Worm (Caenorhabditis elegans) whole organism, L4 larva: ENCODE measurements around the gene F10D2.16.

Source experiments
- F10B5.3 ChIP-seq: sonication (generic microtip); optimal IDR thresholded peaks from 2 replicates; lab custom pipeline; 2016; ENCODE audit warnings: mild to moderate bottlenecking, missing genetic modification characterization, missing compliant biosample characterization
- Y105C5A.15 ChIP-seq: fragments of 200-800 bp; sonication (Bioruptor generic); IDR thresholded peaks from 2 replicates; pipeline ENCODE4 v1.3.6; 2022; ENCODE audit warnings: missing genetic modification characterization, missing compliant biosample characterization
- Y5F2A.4 ChIP-seq: fragments of 200-800 bp; sonication (Bioruptor generic); optimal IDR thresholded peaks from 2 replicates; lab custom pipeline; 2018; ENCODE audit warnings: mild to moderate bottlenecking, missing genetic modification characterization, missing compliant biosample characterization
- aha-1 ChIP-seq: fragments of 150-350 bp; peaks from one replicate; lab custom pipeline; 2014; ENCODE audit warnings: missing biosample characterization, missing genetic modification characterization
- attf-4 ChIP-seq: sonication (generic microtip); optimal IDR thresholded peaks from 3 replicates; lab custom pipeline; 2017; ENCODE audit warnings: missing biosample characterization, missing genetic modification characterization
- ceh-82 ChIP-seq: sonication (generic microtip); optimal IDR thresholded peaks from 2 replicates; lab custom pipeline; 2017; ENCODE audit warnings: missing biosample characterization, missing genetic modification characterization
- cey-2 ChIP-seq: sonication (generic microtip); optimal IDR thresholded peaks from 3 replicates; lab custom pipeline; 2017; ENCODE audit warnings: missing genetic modification characterization, mild to moderate bottlenecking, missing compliant biosample characterization, antibody characterized with exemption, borderline replicate concordance; ENCODE audit not compliant: insufficient read depth
- daf-16 ChIP-seq, 3 experiments: sonication (generic microtip); optimal IDR thresholded peaks; 2 replicates each; lab custom pipeline; 2016 to 2017; ENCODE audit warnings: missing genetic modification characterization in 3 of 3, missing genetic modification reagents in 3 of 3, mild to moderate bottlenecking in 2 of 3, missing compliant biosample characterization in 2 of 3, missing biosample characterization in 1 of 3, moderate library complexity in 1 of 3
- daf-19 ChIP-seq: fragments of 200-800 bp; sonication (Bioruptor generic); conservative IDR thresholded peaks from 2 replicates; pipeline ENCODE4 v1.3.6; 2022; ENCODE audit warnings: missing genetic modification characterization, missing compliant biosample characterization
- dmd-6 ChIP-seq: fragments of 200-800 bp; sonication (Bioruptor generic); IDR thresholded peaks from 2 replicates; pipeline ENCODE4 v1.3.6; 2022; ENCODE audit warnings: missing genetic modification reagents, missing genetic modification characterization, missing compliant biosample characterization
- dpl-1 ChIP-seq: fragments of 150-350 bp; optimal IDR thresholded peaks from 2 replicates; lab custom pipeline; 2014; ENCODE audit warnings: missing biosample characterization, missing genetic modification reagents, missing genetic modification characterization
- gei-8 ChIP-seq: fragments of 200-800 bp; sonication (Bioruptor generic); optimal IDR thresholded peaks from 2 replicates; lab custom pipeline; 2018; ENCODE audit warnings: mild to moderate bottlenecking, missing genetic modification characterization, missing compliant biosample characterization
- jun-1 ChIP-seq: fragments of 150-350 bp; optimal IDR thresholded peaks from 2 replicates; lab custom pipeline; 2014; ENCODE audit warnings: missing biosample characterization, missing genetic modification reagents, missing genetic modification characterization
- lim-7 ChIP-seq: fragments of 200-800 bp; sonication (Bioruptor generic); IDR thresholded peaks from 2 replicates; pipeline ENCODE4 v1.3.6; 2022; ENCODE audit warnings: missing genetic modification characterization, missing compliant biosample characterization
- lin-38 ChIP-seq: fragments of 200-800 bp; sonication (Bioruptor generic); IDR thresholded peaks from 2 replicates; pipeline ENCODE4 v1.3.6; 2022; ENCODE audit warnings: missing genetic modification reagents, missing genetic modification characterization, missing compliant biosample characterization
- lsy-2 ChIP-seq, 2 experiments: fragments of 150-350 bp in 1 of 2; sonication (generic microtip) in 1 of 2; optimal IDR thresholded peaks; 2 replicates each; lab custom pipeline; 2014 to 2017; ENCODE audit warnings: missing biosample characterization in 2 of 2, missing genetic modification characterization in 2 of 2
- madf-5 ChIP-seq, 2 experiments: fragments of 200-800 bp; sonication (Bioruptor generic); IDR thresholded peaks; 2 replicates each; pipeline ENCODE4 v1.3.6; 2022; ENCODE audit warnings: missing compliant biosample characterization in 2 of 2, missing genetic modification characterization in 2 of 2
- madf-9 ChIP-seq: fragments of 200-800 bp; sonication (Bioruptor generic); conservative IDR thresholded peaks from 2 replicates; pipeline ENCODE4 v1.3.6; 2022; ENCODE audit warnings: missing genetic modification reagents, missing genetic modification characterization, missing compliant biosample characterization
- mdl-1 ChIP-seq, 2 experiments: fragments of 150-350 bp in 1 of 2; sonication (generic microtip) in 1 of 2; optimal IDR thresholded peaks; 2 replicates each; lab custom pipeline; 2014 to 2017; ENCODE audit warnings: missing biosample characterization in 2 of 2, missing genetic modification characterization in 2 of 2
- mep-1 ChIP-seq: fragments of 150-350 bp; sonication (generic microtip); optimal IDR thresholded peaks from 3 replicates; lab custom pipeline; 2014; ENCODE audit warnings: missing biosample characterization, missing genetic modification characterization
- mes-2 ChIP-seq: sonication (generic microtip); optimal IDR thresholded peaks from 2 replicates; lab custom pipeline; 2016; ENCODE audit warnings: missing genotype, mild to moderate bottlenecking, missing genetic modification characterization, missing compliant biosample characterization; ENCODE audit not compliant: poor library complexity, severe bottlenecking
- nhr-102 ChIP-seq: sonication (generic microtip); optimal IDR thresholded peaks from 2 replicates; lab custom pipeline; 2016; ENCODE audit warnings: mild to moderate bottlenecking, missing genetic modification characterization, moderate library complexity, missing compliant biosample characterization
- nhr-28 ChIP-seq: fragments of 150-350 bp; optimal IDR thresholded peaks from 2 replicates; lab custom pipeline; 2014; ENCODE audit warnings: missing biosample characterization, missing genetic modification characterization
- nhr-77 ChIP-seq: fragments of 150-350 bp; optimal IDR thresholded peaks from 2 replicates; lab custom pipeline; 2014; ENCODE audit warnings: missing biosample characterization, missing genetic modification characterization
- php-3 ChIP-seq: fragments of 200-800 bp; sonication (Bioruptor generic); IDR thresholded peaks from 2 replicates; pipeline ENCODE4 v1.3.6; 2022; ENCODE audit warnings: missing genetic modification reagents, missing genetic modification characterization, missing compliant biosample characterization
- set-16 ChIP-seq: fragments of 200-800 bp; sonication (Bioruptor generic); IDR thresholded peaks from 2 replicates; pipeline ENCODE4 v1.3.6; 2022; ENCODE audit warnings: missing genetic modification reagents, missing genetic modification characterization, missing compliant biosample characterization
- zag-1 ChIP-seq: fragments of 150-350 bp; optimal IDR thresholded peaks from 2 replicates; lab custom pipeline; 2014; ENCODE audit warnings: missing biosample characterization, missing genetic modification characterization
- zfp-2 ChIP-seq: sonication (generic microtip); optimal IDR thresholded peaks from 2 replicates; lab custom pipeline; 2016; ENCODE audit warnings: mild to moderate bottlenecking, missing genetic modification characterization, missing compliant biosample characterization

F10D2.16 gene

DNA sequence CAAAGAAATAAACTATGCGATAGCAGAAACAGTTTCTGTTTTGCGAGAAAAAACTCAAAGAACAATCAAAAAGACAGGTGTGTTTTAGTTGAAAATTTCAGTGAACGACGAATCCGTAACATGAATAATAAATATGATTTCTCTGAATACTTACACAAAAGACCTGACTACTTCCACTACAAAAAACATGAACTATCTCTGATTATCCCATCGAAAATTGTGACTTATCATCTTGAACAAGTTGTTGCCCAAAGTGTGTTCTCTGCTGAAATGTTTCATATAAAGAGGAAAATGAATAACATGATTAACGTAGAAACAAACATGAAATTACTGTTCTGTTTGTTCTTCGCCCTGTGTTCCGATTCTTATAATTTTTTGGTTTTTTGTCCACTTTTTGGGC is 32.6 kb downstream of the F10D2.16 start, which contains the start of gene ugt-36:
ugt-36 (plus strand) TSS at position 301 of the 400 bp plus-strand sequence.
- TF ChIP-seq nhr-28 (tag; lab: Kevin White, UChicago): peak; percentile 16
- TF ChIP-seq ceh-82 (tag; lab: Kevin White, UChicago): no peak
- TF ChIP-seq, all 104 proteins: peak for 1

DNA sequence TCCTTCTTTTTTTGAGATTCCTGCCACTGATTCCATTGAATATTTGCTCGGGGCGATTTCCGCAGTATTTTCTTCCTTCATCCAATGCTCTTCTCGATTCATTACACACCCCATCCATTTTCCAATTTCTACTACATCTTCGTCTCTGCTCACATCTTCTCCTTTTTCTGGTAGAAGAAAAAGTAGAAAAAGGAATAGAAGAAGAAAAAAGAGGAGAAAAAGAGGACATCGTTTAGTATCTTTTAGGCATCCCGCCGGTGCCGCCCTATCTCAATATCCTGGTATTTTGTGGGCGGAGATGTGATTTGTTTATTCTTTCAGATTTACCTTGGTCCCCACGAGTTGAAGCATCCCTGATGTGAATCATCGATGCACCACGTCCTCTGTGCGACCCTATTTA is 41.1 kb downstream of the F10D2.16 start, which contains the start of gene lgc-39:
lgc-39 (plus strand) TSS at position 301 of the 400 bp plus-strand sequence.
- no peak for TF ChIP-seq Y105C5A.15
- no peak for TF ChIP-seq aha-1
- no peak for TF ChIP-seq lin-38

DNA sequence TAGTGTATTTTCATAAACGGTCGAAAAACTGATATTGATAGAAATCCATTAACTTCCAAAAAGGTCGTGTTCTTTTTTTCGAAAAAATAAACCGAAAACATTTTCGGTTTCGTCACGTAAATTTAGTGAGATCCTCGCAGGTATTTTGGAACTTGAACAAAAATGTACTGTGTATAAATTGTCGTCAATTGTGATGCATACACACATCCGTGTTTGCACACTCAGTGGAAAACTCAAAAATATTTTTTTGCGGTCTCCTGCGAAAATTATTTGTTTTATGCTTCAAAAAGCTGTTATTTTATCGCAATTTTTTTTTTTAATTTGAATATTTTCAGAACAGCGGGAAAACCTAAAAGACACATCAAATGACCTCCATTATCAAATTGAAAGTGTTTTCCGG is 44.8 kb downstream of the F10D2.16 start, which contains the start of gene cpsf-2:
cpsf-2 (plus strand) TSS at position 330 of the 400 bp plus-strand sequence.
- peak; percentile 72 for TF ChIP-seq aha-1
- no peak for TF ChIP-seq zfp-2 (tag; lab: Kevin White, UChicago)
- TF ChIP-seq dpl-1 (GFP tag; lab: Kevin White, UChicago): peak; percentile 1
- TF ChIP-seq mes-2 (tag; lab: Kevin White, UChicago): peak; percentile 47

DNA sequence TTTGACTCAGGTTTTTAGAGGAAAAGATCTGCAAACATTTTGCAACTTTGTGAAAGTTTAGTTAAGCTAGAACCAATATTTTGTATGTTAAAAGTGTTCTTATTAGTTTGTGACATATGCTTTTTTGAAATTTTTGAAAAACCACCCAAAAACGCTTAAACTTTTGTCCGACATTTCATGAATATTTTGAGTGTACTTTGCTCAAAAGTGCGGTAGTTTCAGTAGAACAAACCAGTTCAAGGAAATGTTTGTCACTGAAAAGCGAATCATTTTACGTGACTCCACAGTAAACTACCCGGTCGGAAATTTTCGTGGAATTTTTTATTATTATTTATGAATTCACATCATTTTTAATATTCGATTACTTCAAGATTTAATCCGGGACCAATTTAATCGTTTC is 50.5 kb downstream of the F10D2.16 start, which contains the start of gene pitr-5:
pitr-5 (plus strand) TSS at position 301 of the 400 bp plus-strand sequence.
- TF ChIP-seq dmd-6 (GFP tag; lab: Robert Waterston, UW) (no peak), set-16 (GFP tag; lab: Robert Waterston, UW) (no peak), daf-19 (no peak), attf-4 (tag; lab: Kevin White, UChicago) (no peak), nhr-77 (no peak), mdl-1 (tag; optimal IDR thresholded peaks at IDR 0.05; lab: Kevin White, UChicago) (no peak), lim-7 (GFP tag; lab: Robert Waterston, UW) (no peak), madf-9 (GFP tag; lab: Robert Waterston, UW) (no peak), gei-8 (GFP tag; lab: Kevin White, UChicago) (no peak), nhr-102 (tag; lab: Kevin White, UChicago) (no peak), madf-5 (GFP tag; IDR thresholded peaks at IDR 0.05; lab: Robert Waterston, UW) (no peak), Y5F2A.4 (GFP tag; lab: Kevin White, UChicago) (no peak), jun-1 (tag; lab: Kevin White, UChicago) (no peak), php-3 (GFP tag; lab: Robert Waterston, UW) (no peak), lsy-2 (tag; optimal IDR thresholded peaks at IDR 0.05; lab: Kevin White, UChicago) (no peak), mep-1 (tag; lab: Kevin White, UChicago) (no peak), daf-16 (GFP tag; optimal IDR thresholded peaks at IDR 0.05; lab: Kevin White, UChicago) (no peak), daf-16 (tag; optimal IDR thresholded peaks at IDR 0.05; lab: Kevin White, UChicago) (no peak), F10B5.3 (tag; lab: Kevin White, UChicago) (no peak), zag-1 (tag; lab: Kevin White, UChicago) (no peak), cey-2 (tag; lab: Kevin White, UChicago) (no peak)
